Fruit fly (Drosophila melanogaster) whole organism, embryonic: Measurements from ENCODE around the gene CG3529.
A peak's percentile ranks its signal among the peaks of the same experiment; 100 is the strongest.

ENCODE experiments used
- Awh ChIP-seq: fragments of 200-800 bp; sonication (Bioruptor generic); IDR thresholded peaks from 2 replicates; pipeline ENCODE4, ENCODE4 v1.3.6; 2022; ENCODE audit warnings: missing biosample characterization, missing genetic modification characterization
- CG10565 ChIP-seq: fragments of 200-800 bp; sonication (Bioruptor generic); optimal IDR thresholded peaks from 3 replicates; lab custom pipeline; 2016; ENCODE audit warnings: missing biosample characterization, mild to moderate bottlenecking, missing genetic modification characterization
- CG12071 ChIP-seq: fragments of 200-800 bp; sonication (Bioruptor generic); optimal IDR thresholded peaks from 3 replicates; lab custom pipeline; 2018; ENCODE audit warnings: missing biosample characterization, mild to moderate bottlenecking, missing genetic modification characterization
- CG13296 ChIP-seq: fragments of 200-800 bp; sonication (Bioruptor generic); optimal IDR thresholded peaks from 3 replicates; lab custom pipeline; 2018; ENCODE audit warnings: missing biosample characterization, mild to moderate bottlenecking, missing genetic modification characterization
- CG1603 ChIP-seq: fragments of 200-800 bp; sonication (Bioruptor generic); optimal IDR thresholded peaks from 2 replicates; lab custom pipeline; 2019; ENCODE audit warnings: missing biosample characterization, mild to moderate bottlenecking, missing genetic modification characterization, moderate library complexity
- CG1647 ChIP-seq: fragments of 200-800 bp; sonication (Bioruptor generic); optimal IDR thresholded peaks from 3 replicates; lab custom pipeline; 2016; ENCODE audit warnings: missing biosample characterization, missing genetic modification characterization
- CG17328 ChIP-seq: fragments of 200-800 bp; sonication (Bioruptor generic); IDR thresholded peaks from 2 replicates; pipeline ENCODE4 v1.3.6; 2022; ENCODE audit warnings: missing biosample characterization, missing genetic modification characterization
- CG17359 ChIP-seq: fragments of 200-800 bp; sonication (Bioruptor generic); optimal IDR thresholded peaks from 3 replicates; lab custom pipeline; 2018; ENCODE audit warnings: missing biosample characterization, mild to moderate bottlenecking, missing genetic modification characterization, moderate library complexity
- CG2120 ChIP-seq: fragments of 200-800 bp; sonication (Bioruptor generic); optimal IDR thresholded peaks from 3 replicates; lab custom pipeline; 2016; ENCODE audit warnings: missing biosample characterization, missing genetic modification characterization
- CG2202 ChIP-seq: fragments of 200-800 bp; sonication (Bioruptor generic); optimal IDR thresholded peaks from 2 replicates; lab custom pipeline; 2018; ENCODE audit warnings: missing biosample characterization, mild to moderate bottlenecking, missing genetic modification characterization
- CG34422 ChIP-seq: fragments of 200-800 bp; sonication (Bioruptor generic); IDR thresholded peaks from 3 replicates; pipeline ENCODE4 v1.3.6; 2022; ENCODE audit warnings: missing biosample characterization, missing genetic modification characterization
- CG3838 ChIP-seq: fragments of 200-800 bp; sonication (Bioruptor generic); optimal IDR thresholded peaks from 3 replicates; lab custom pipeline; 2016; ENCODE audit warnings: missing biosample characterization, missing genetic modification characterization
- CG5180 ChIP-seq: fragments of 200-800 bp; sonication (Bioruptor generic); optimal IDR thresholded peaks from 3 replicates; lab custom pipeline; 2017; ENCODE audit warnings: missing biosample characterization, missing genetic modification characterization, mild to moderate bottlenecking, moderate library complexity, missing genetic modification reagents
- CG5953 ChIP-seq: fragments of 200-800 bp; sonication (Bioruptor generic); IDR thresholded peaks from 2 replicates; pipeline ENCODE4 v1.3.6; 2022; ENCODE audit warnings: missing biosample characterization, missing genetic modification characterization
- CG8089 ChIP-seq: fragments of 200-800 bp; sonication (Bioruptor generic); optimal IDR thresholded peaks from 3 replicates; lab custom pipeline; 2016; ENCODE audit warnings: missing biosample characterization, missing genetic modification characterization
- CHES-1-like ChIP-seq: fragments of 200-800 bp; sonication (Bioruptor generic); optimal IDR thresholded peaks from 2 replicates; lab custom pipeline; 2016; ENCODE audit warnings: missing biosample characterization, missing genetic modification characterization
- D ChIP-seq, 2 experiments: fragments of 200-800 bp in 1 of 2; fragments of >200 bp in 1 of 2; sonication (Bioruptor generic) in 1 of 2; optimal IDR thresholded peaks; 2 replicates in 1 of 2; 3 replicates in 1 of 2; lab custom pipeline; 2017; ENCODE audit warnings: mild to moderate bottlenecking in 1 of 2, missing biosample characterization in 1 of 2, missing genetic modification characterization in 1 of 2, missing genetic modification reagents in 1 of 2
- Dll ChIP-seq: fragments of 200-800 bp; sonication (Bioruptor generic); IDR thresholded peaks from 4 replicates; pipeline ENCODE4 v1.3.6; 2022; ENCODE audit warnings: missing biosample characterization, missing genetic modification characterization; ENCODE audit not compliant: partially characterized antibody
- H2.0 ChIP-seq: fragments of 200-800 bp; sonication (Bioruptor generic); IDR thresholded peaks from 2 replicates; pipeline ENCODE4 v1.3.6; 2022; ENCODE audit warnings: missing biosample characterization, missing genetic modification characterization
- Hey ChIP-seq: fragments of 200-800 bp; sonication (Bioruptor generic); optimal IDR thresholded peaks from 3 replicates; lab custom pipeline; 2018; ENCODE audit warnings: missing biosample characterization, mild to moderate bottlenecking, missing genetic modification characterization
- Hr51 ChIP-seq, 2 experiments: fragments of 200-800 bp; sonication (Bioruptor generic); optimal IDR thresholded peaks; 2 replicates in 1 of 2; 3 replicates in 1 of 2; lab custom pipeline; 2016 to 2018; ENCODE audit warnings: missing biosample characterization in 2 of 2, missing genetic modification characterization in 2 of 2, mild to moderate bottlenecking in 1 of 2, moderate library complexity in 1 of 2
- Jarid2 ChIP-seq: fragments of 200-800 bp; sonication (Bioruptor generic); optimal IDR thresholded peaks from 3 replicates; lab custom pipeline; 2017; ENCODE audit warnings: mild to moderate bottlenecking, missing biosample characterization, missing genetic modification reagents, missing genetic modification characterization
- Xrp1 ChIP-seq: fragments of 200-800 bp; sonication (Bioruptor generic); IDR thresholded peaks from 2 replicates; pipeline ENCODE4 v1.3.6; 2022; ENCODE audit warnings: missing biosample characterization, missing genetic modification characterization
- al ChIP-seq: fragments of 200-800 bp; sonication (Bioruptor generic); IDR thresholded peaks from 2 replicates; pipeline ENCODE4 v1.3.6; 2022; ENCODE audit warnings: missing biosample characterization, missing genetic modification characterization
- cato ChIP-seq: fragments of 200-800 bp; sonication (Bioruptor generic); optimal IDR thresholded peaks from 2 replicates; lab custom pipeline; 2016; ENCODE audit warnings: missing biosample characterization, missing genetic modification characterization, borderline replicate concordance
- chif ChIP-seq, 2 experiments: fragments of 200-800 bp; sonication (Bioruptor generic); optimal IDR thresholded peaks; 3 replicates each; lab custom pipeline; 2016; ENCODE audit warnings: missing biosample characterization in 2 of 2, missing genetic modification characterization in 2 of 2
- crp ChIP-seq, 2 experiments: fragments of 200-800 bp; sonication (Bioruptor generic); optimal IDR thresholded peaks; 2 replicates in 1 of 2; 3 replicates in 1 of 2; lab custom pipeline; 2017; ENCODE audit warnings: missing biosample characterization in 2 of 2, missing genetic modification characterization in 2 of 2, mild to moderate bottlenecking in 1 of 2, moderate library complexity in 1 of 2
- dmrt11E ChIP-seq: fragments of 200-800 bp; sonication (Bioruptor generic); optimal IDR thresholded peaks from 3 replicates; lab custom pipeline; 2018; ENCODE audit warnings: missing biosample characterization, mild to moderate bottlenecking, missing genetic modification characterization, moderate library complexity
- eyg ChIP-seq: fragments of 200-800 bp; sonication (Bioruptor generic); optimal IDR thresholded peaks from 3 replicates; lab custom pipeline; 2016; ENCODE audit warnings: missing biosample characterization, missing genetic modification characterization
- fru ChIP-seq: fragments of >200 bp; optimal IDR thresholded peaks from 2 replicates; lab custom pipeline; 2017
- gem ChIP-seq: fragments of 200-800 bp; sonication (Bioruptor generic); optimal IDR thresholded peaks from 2 replicates; lab custom pipeline; 2019; ENCODE audit warnings: missing biosample characterization, mild to moderate bottlenecking, missing genetic modification characterization, moderate library complexity
- gfzf ChIP-seq: fragments of 200-800 bp; sonication (Bioruptor generic); optimal IDR thresholded peaks from 2 replicates; lab custom pipeline; 2016; ENCODE audit warnings: missing biosample characterization, mild to moderate bottlenecking, missing genetic modification characterization, moderate library complexity
- gsb-n ChIP-seq: fragments of 200-800 bp; sonication (Bioruptor generic); optimal IDR thresholded peaks from 3 replicates; lab custom pipeline; 2018; ENCODE audit warnings: missing biosample characterization, mild to moderate bottlenecking, missing genetic modification characterization
- hbn ChIP-seq: fragments of 200-800 bp; sonication (Bioruptor generic); IDR thresholded peaks from 2 replicates; pipeline ENCODE4 v1.3.6; 2022; ENCODE audit warnings: missing biosample characterization, missing genetic modification characterization; ENCODE audit not compliant: partially characterized antibody
- kay ChIP-seq: fragments of 200-800 bp; sonication (Bioruptor generic); optimal IDR thresholded peaks from 2 replicates; lab custom pipeline; 2016; ENCODE audit warnings: missing biosample characterization, missing genetic modification characterization
- ken ChIP-seq: fragments of 200-800 bp; sonication (Bioruptor generic); IDR thresholded peaks from 3 replicates; pipeline ENCODE4 v1.3.6; 2022; ENCODE audit warnings: missing biosample characterization, missing genetic modification characterization
- lov ChIP-seq, 2 experiments: fragments of 200-800 bp in 1 of 2; fragments of >200 bp in 1 of 2; sonication (Bioruptor generic) in 1 of 2; IDR thresholded peaks in 1 of 2; optimal IDR thresholded peaks in 1 of 2; 2 replicates in 1 of 2; 3 replicates in 1 of 2; pipeline versions ENCODE4 v1.3.6 to Lab custom; 2017 to 2022; ENCODE audit warnings: missing biosample characterization in 1 of 2, missing genetic modification characterization in 1 of 2
- mld ChIP-seq: fragments of 200-800 bp; sonication (Bioruptor generic); IDR thresholded peaks from 3 replicates; pipeline ENCODE4 v1.3.6; 2022; ENCODE audit warnings: missing biosample characterization, missing genetic modification characterization; ENCODE audit not compliant: partially characterized antibody
- oc ChIP-seq: fragments of 200-800 bp; sonication (Bioruptor generic); optimal IDR thresholded peaks from 2 replicates; lab custom pipeline; 2018; ENCODE audit warnings: missing biosample characterization, mild to moderate bottlenecking, missing genetic modification characterization, moderate library complexity
- pho ChIP-seq: fragments of 200-800 bp; sonication (Bioruptor generic); optimal IDR thresholded peaks from 2 replicates; lab custom pipeline; 2016; ENCODE audit warnings: missing biosample characterization, missing genetic modification characterization
- pita ChIP-seq: fragments of 200-800 bp; sonication (Bioruptor generic); optimal IDR thresholded peaks from 2 replicates; lab custom pipeline; 2017; ENCODE audit warnings: missing biosample characterization, mild to moderate bottlenecking, missing genetic modification characterization
- ranshi ChIP-seq: fragments of 200-800 bp; sonication (Bioruptor generic); IDR thresholded peaks from 2 replicates; pipeline ENCODE4 v1.3.6; 2022; ENCODE audit warnings: missing biosample characterization, missing genetic modification characterization
- sens-2 ChIP-seq: fragments of 200-800 bp; sonication (Bioruptor generic); IDR thresholded peaks from 2 replicates; pipeline ENCODE4 v1.3.6; 2022; ENCODE audit warnings: missing biosample characterization, missing genetic modification characterization
- slbo ChIP-seq: fragments of 200-800 bp; sonication (Bioruptor generic); IDR thresholded peaks from 2 replicates; pipeline ENCODE4 v1.3.6; 2022; ENCODE audit warnings: missing biosample characterization, missing genetic modification characterization
- so ChIP-seq: fragments of 200-800 bp; sonication (Bioruptor generic); IDR thresholded peaks from 3 replicates; pipeline ENCODE4 v1.3.6; 2022; ENCODE audit warnings: missing biosample characterization, missing genetic modification characterization
- vvl ChIP-seq: fragments of 200-800 bp; sonication (Bioruptor generic); IDR thresholded peaks from 2 replicates; pipeline ENCODE4 v1.3.6; 2022; ENCODE audit warnings: missing biosample characterization, missing genetic modification characterization

CG3529 gene

dm6 chr3L:9429665-9430607, 16.7 kb upstream of the CG3529 start, which contains the start of the genes RpS17 and MTF-1 (continued):
- no peak for TF ChIP-seq mld (GFP tag; lab: Robert Waterston, UW)
- TF ChIP-seq CG1603 (tag; lab: Kevin White, UChicago), result peak; percentile 50
- no peak for TF ChIP-seq al (GFP tag; lab: Robert Waterston, UW)
- TF ChIP-seq CG17359, result peak; percentile 37
- peak; percentile 53 for TF ChIP-seq slbo (GFP tag; lab: Robert Waterston, UW)
- 0 out of 2 replicates have a peak, but pooled peaks have one; percentile 27 for TF ChIP-seq sens-2
- no peak for TF ChIP-seq Hey (tag; lab: Kevin White, UChicago)
- no peak for TF ChIP-seq crp (GFP tag; optimal IDR thresholded peaks at IDR 0.05; lab: Kevin White, UChicago)
- no peak for TF ChIP-seq Hr51 (GFP tag; optimal IDR thresholded peaks at IDR 0.05; lab: Kevin White, UChicago)
- TF ChIP-seq CG5180 (GFP tag; lab: Kevin White, UChicago), result peak; percentile 38
- peak; percentile 38 for TF ChIP-seq gsb-n (tag; lab: Kevin White, UChicago)
- no peak for TF ChIP-seq eyg (GFP tag; lab: Kevin White, UChicago)
- TF ChIP-seq CG2120, result peak; percentile 15
- TF ChIP-seq ken (GFP tag; lab: Robert Waterston, UW), result peak; percentile 61; the same call in 2 of the 3 replicates
- TF ChIP-seq cato (GFP tag; lab: Kevin White, UChicago), result no peak
- no peak for TF ChIP-seq H2.0 (GFP tag; lab: Robert Waterston, UW)
- TF ChIP-seq CG2202 (tag; lab: Kevin White, UChicago), result peak; percentile 43
- no peak for TF ChIP-seq D (optimal IDR thresholded peaks at IDR 0.05; lab: Kevin White, UChicago)
- TF ChIP-seq D (GFP tag; optimal IDR thresholded peaks at IDR 0.05; lab: Kevin White, UChicago), result no peak
- peak; percentile 33; the same call in 1 of the 2 replicates for TF ChIP-seq ranshi (GFP tag; lab: Robert Waterston, UW)
- peak; percentile 44 for TF ChIP-seq dmrt11E
- peak; percentile 70 for TF ChIP-seq Jarid2 (GFP tag; lab: Kevin White, UChicago)
- peak; percentile 81 for TF ChIP-seq CG17328 (GFP tag; lab: Robert Waterston, UW)
- TF ChIP-seq chif (GFP tag; optimal IDR thresholded peaks at IDR 0.05; lab: Kevin White, UChicago), result peak in 1 of 2 experiments; percentile 24
- no peak; the same call in 1 of the 2 replicates for TF ChIP-seq CG5953
- peak; percentile 58 for TF ChIP-seq CG13296 (GFP tag; lab: Kevin White, UChicago)
- 0 out of 3 replicates have a peak, but pooled peaks have one; percentile 29 for TF ChIP-seq so (GFP tag; lab: Robert Waterston, UW)
- peak; percentile 93 for TF ChIP-seq vvl (GFP tag; lab: Robert Waterston, UW)
- TF ChIP-seq oc (tag; lab: Kevin White, UChicago), result no peak
- TF ChIP-seq CG8089 (GFP tag; lab: Kevin White, UChicago), result peak; percentile 22
- TF ChIP-seq CHES-1-like (GFP tag; lab: Kevin White, UChicago), result peak; percentile 43
- peak; percentile 62; the same call in 2 of the 3 replicates for TF ChIP-seq CG34422
- peak; percentile 94 for TF ChIP-seq gfzf
- no peak for TF ChIP-seq hbn (GFP tag; lab: Robert Waterston, UW)
- peak; percentile 60 for TF ChIP-seq CG12071 (GFP tag; lab: Kevin White, UChicago)
- TF ChIP-seq Xrp1 (GFP tag; lab: Robert Waterston, UW), result 0 out of 2 replicates have a peak, but pooled peaks have one; percentile 30
- no peak for TF ChIP-seq CG1647 (GFP tag; lab: Kevin White, UChicago)
- peak; percentile 38; the same call in 1 of the 2 replicates for TF ChIP-seq Awh (GFP tag; lab: Robert Waterston, UW)
- TF ChIP-seq pita (GFP tag; lab: Kevin White, UChicago), result peak; percentile 90
- no peak for TF ChIP-seq kay (GFP tag; lab: Kevin White, UChicago)
- no peak for TF ChIP-seq CG3838 (GFP tag; lab: Kevin White, UChicago)
- peak; percentile 35 for TF ChIP-seq gem
- no peak for TF ChIP-seq lov (optimal IDR thresholded peaks at IDR 0.05; lab: Kevin White, UChicago)
- peak; percentile 76; the same call in 2 of the 3 replicates for TF ChIP-seq lov (GFP tag; IDR thresholded peaks at IDR 0.05; lab: Robert Waterston, UW)
- peak; percentile 56; the same call in 1 of the 4 replicates for TF ChIP-seq Dll (GFP tag; lab: Robert Waterston, UW)
- no peak for TF ChIP-seq pho (GFP tag; lab: Kevin White, UChicago)
- no peak for TF ChIP-seq CG10565 (GFP tag; lab: Kevin White, UChicago)
- no peak for TF ChIP-seq fru (lab: Kevin White, UChicago)
